ENCODE assay signal across 1 worm cellular context in genomic region chrV:13575866-13576265, ce11.
TF ChIP-seq lines count a peak whose summit lies in the region.

No protein-coding gene starts in this region.

TF ChIP-seq in whole organism, late embryonic, 69 proteins besides CTCF, POLR2A, EP300 and RAD21 (continued from another document):
- TF ChIP-seq ceh-2 (tag; optimal IDR thresholded peaks at IDR 0.05; lab: Kevin White, UChicago) (no peak), sdc-2 (tag; optimal IDR thresholded peaks at IDR 0.05; lab: Kevin White, UChicago) (no peak), C38D4.7 (GFP tag; optimal IDR thresholded peaks at IDR 0.05; lab: Kevin White, UChicago) (no peak), K02D7.2 (tag; optimal IDR thresholded peaks at IDR 0.05; lab: Kevin White, UChicago) (no peak), tbx-7 (tag; optimal IDR thresholded peaks at IDR 0.05; lab: Kevin White, UChicago) (no peak), fkh-6 (tag; optimal IDR thresholded peaks at IDR 0.05; lab: Kevin White, UChicago) (no peak), fax-1 (tag; optimal IDR thresholded peaks at IDR 0.05; lab: Kevin White, UChicago) (no peak), hlh-6 (tag; optimal IDR thresholded peaks at IDR 0.05; lab: Kevin White, UChicago) (no peak)
